Worm (Caenorhabditis elegans) whole organism, young adult: ENCODE data around the gene F57B1.6.

Experiments
- C17E4.6 ChIP-seq: fragments of 200-800 bp; sonication (Bioruptor generic); IDR thresholded peaks from 2 replicates; pipeline ENCODE4 v1.3.6; 2022; ENCODE audit warnings: missing genetic modification reagents, missing genetic modification characterization, missing compliant biosample characterization
- F23B12.7 ChIP-seq: sonication (generic microtip); optimal IDR thresholded peaks from 2 replicates; lab custom pipeline; 2017; ENCODE audit warnings: missing genetic modification characterization, mild to moderate bottlenecking, missing compliant biosample characterization, antibody characterized with exemption, moderate library complexity; ENCODE audit not compliant: insufficient read depth
- F49E8.2 ChIP-seq: sonication (generic microtip); optimal IDR thresholded peaks from 3 replicates; lab custom pipeline; 2017; ENCODE audit warnings: missing genetic modification characterization, mild to moderate bottlenecking, missing compliant biosample characterization, antibody characterized with exemption, moderate library complexity; ENCODE audit not compliant: insufficient read depth
- F52B5.7 ChIP-seq: sonication (generic microtip); optimal IDR thresholded peaks from 2 replicates; lab custom pipeline; 2016; ENCODE audit warnings: mild to moderate bottlenecking, missing genetic modification characterization, missing compliant biosample characterization
- K12H6.12 ChIP-seq: fragments of 200-800 bp; sonication (Bioruptor generic); optimal IDR thresholded peaks from 2 replicates; lab custom pipeline; 2018; ENCODE audit warnings: mild to moderate bottlenecking, missing genetic modification characterization, missing compliant biosample characterization
- Y53F4B.3 ChIP-seq: fragments of 200-800 bp; sonication (Bioruptor generic); IDR thresholded peaks from 2 replicates; pipeline ENCODE4 v1.3.6; 2022; ENCODE audit warnings: missing genetic modification reagents, missing genetic modification characterization, missing compliant biosample characterization
- ccch-3 ChIP-seq: fragments of 200-800 bp; sonication (Bioruptor generic); optimal IDR thresholded peaks from 2 replicates; lab custom pipeline; 2018; ENCODE audit warnings: mild to moderate bottlenecking, missing genetic modification characterization, missing compliant biosample characterization
- lin-54 ChIP-seq: fragments of 200-800 bp; sonication (Bioruptor generic); optimal IDR thresholded peaks from 2 replicates; lab custom pipeline; 2018; ENCODE audit warnings: mild to moderate bottlenecking, missing genetic modification characterization, missing compliant biosample characterization
- snpc-1.3 ChIP-seq: sonication (generic microtip); optimal IDR thresholded peaks from 2 replicates; lab custom pipeline; 2017; ENCODE audit warnings: missing genetic modification characterization, mild to moderate bottlenecking, missing compliant biosample characterization, antibody characterized with exemption, moderate library complexity, missing genotype, missing genetic modification reagents; ENCODE audit not compliant: insufficient read depth
- unc-130 ChIP-seq: sonication (generic microtip); optimal IDR thresholded peaks from 2 replicates; lab custom pipeline; 2016; ENCODE audit warnings: missing genetic modification reagents, missing genetic modification characterization, missing compliant biosample characterization
- unc-62 ChIP-seq: fragments of 150-350 bp; optimal IDR thresholded peaks from 2 replicates; lab custom pipeline; 2014; ENCODE audit warnings: missing biosample characterization, missing genetic modification reagents, missing genetic modification characterization
- ztf-3 ChIP-seq: fragments of 200-800 bp; sonication (Bioruptor generic); optimal IDR thresholded peaks from 2 replicates; lab custom pipeline; 2018; ENCODE audit warnings: mild to moderate bottlenecking, missing genetic modification characterization, missing compliant biosample characterization

- TF ChIP-seq F52B5.7 (tag; lab: Kevin White, UChicago) (no peak), F49E8.2 (no peak), Y53F4B.3 (GFP tag; lab: Robert Waterston, UW) (no peak), K12H6.12 (no peak), C17E4.6 (no peak), snpc-1.3 (tag; lab: Kevin White, UChicago) (no peak), unc-130 (GFP tag; lab: Kevin White, UChicago) (no peak), F23B12.7 (tag; lab: Kevin White, UChicago) (no peak), lin-54 (no peak), unc-62 (GFP tag; lab: Kevin White, UChicago) (no peak), ccch-3 (GFP tag; lab: Kevin White, UChicago) (no peak), ztf-3 (GFP tag; lab: Kevin White, UChicago) (no peak)
Measured at ce11 chrV:13259527-13259926, 50.1 kb downstream of the F57B1.6 start.
